Fruit fly (Drosophila melanogaster) whole organism, embryonic: ENCODE results near the gene CG8206.

Experiments
- Atf-2 ChIP-seq: fragments of 200-800 bp; sonication (Bioruptor generic); optimal IDR thresholded peaks from 2 replicates; lab custom pipeline; 2016; ENCODE audit warnings: missing biosample characterization, missing genetic modification characterization
- Bgb ChIP-seq: fragments of 200-800 bp; sonication (Bioruptor generic); IDR thresholded peaks from 2 replicates; pipeline ENCODE4 v1.3.6; 2022; ENCODE audit warnings: missing biosample characterization, missing genetic modification characterization; ENCODE audit not compliant: partially characterized antibody
- CG10979 ChIP-seq: fragments of 200-800 bp; sonication (Bioruptor generic); optimal IDR thresholded peaks from 2 replicates; lab custom pipeline; 2018; ENCODE audit warnings: missing biosample characterization, mild to moderate bottlenecking, missing genetic modification characterization, moderate library complexity
- CG12219 ChIP-seq: fragments of 200-800 bp; sonication (Bioruptor generic); optimal IDR thresholded peaks from 3 replicates; lab custom pipeline; 2018; ENCODE audit warnings: missing biosample characterization, mild to moderate bottlenecking, missing genetic modification characterization
- CG12942 ChIP-seq: fragments of 200-800 bp; sonication (Bioruptor generic); optimal IDR thresholded peaks from 3 replicates; lab custom pipeline; 2016; ENCODE audit warnings: missing biosample characterization, missing genetic modification characterization
- CG13123 ChIP-seq: fragments of 200-800 bp; sonication (Bioruptor generic); optimal IDR thresholded peaks from 2 replicates; lab custom pipeline; 2016; ENCODE audit warnings: missing biosample characterization, missing genetic modification characterization
- CG1603 ChIP-seq: fragments of 200-800 bp; sonication (Bioruptor generic); optimal IDR thresholded peaks from 2 replicates; lab custom pipeline; 2019; ENCODE audit warnings: missing biosample characterization, mild to moderate bottlenecking, missing genetic modification characterization, moderate library complexity
- CG1647 ChIP-seq: fragments of 200-800 bp; sonication (Bioruptor generic); optimal IDR thresholded peaks from 3 replicates; lab custom pipeline; 2016; ENCODE audit warnings: missing biosample characterization, missing genetic modification characterization
- CG2116 ChIP-seq: fragments of 200-800 bp; sonication (Bioruptor generic); optimal IDR thresholded peaks from 3 replicates; lab custom pipeline; 2018; ENCODE audit warnings: missing biosample characterization, mild to moderate bottlenecking, missing genetic modification characterization
- CG30020 ChIP-seq: fragments of 200-800 bp; optimal IDR thresholded peaks from 2 replicates; lab custom pipeline; 2019; ENCODE audit warnings: missing biosample characterization, mild to moderate bottlenecking, missing genetic modification characterization, moderate library complexity
- CG34376 ChIP-seq: fragments of 200-800 bp; sonication (Bioruptor generic); optimal IDR thresholded peaks from 2 replicates; lab custom pipeline; 2018; ENCODE audit warnings: missing biosample characterization, mild to moderate bottlenecking, missing genetic modification characterization
- CG6175 ChIP-seq: fragments of 200-800 bp; sonication (Bioruptor generic); IDR thresholded peaks from 3 replicates; pipeline ENCODE4 v1.3.6; 2022; ENCODE audit warnings: missing biosample characterization, missing genetic modification characterization
- CG7745 ChIP-seq: fragments of 200-800 bp; sonication (Bioruptor generic); optimal IDR thresholded peaks from 2 replicates; lab custom pipeline; 2018; ENCODE audit warnings: missing biosample characterization, mild to moderate bottlenecking, missing genetic modification characterization, moderate library complexity
- CG9797 ChIP-seq: fragments of 200-800 bp; sonication (Bioruptor generic); optimal IDR thresholded peaks from 3 replicates; lab custom pipeline; 2018; ENCODE audit warnings: missing biosample characterization, mild to moderate bottlenecking, missing genetic modification characterization
- CkIIα-i1 ChIP-seq: fragments of 200-800 bp; sonication (Bioruptor generic); IDR thresholded peaks from 2 replicates; pipeline ENCODE4 v1.3.6; 2022; ENCODE audit warnings: missing biosample characterization, missing genetic modification characterization
- D19B ChIP-seq: fragments of 200-800 bp; sonication (Bioruptor generic); optimal IDR thresholded peaks from 2 replicates; lab custom pipeline; 2017; ENCODE audit warnings: missing biosample characterization, mild to moderate bottlenecking, missing genetic modification characterization
- Dek ChIP-seq: fragments of 200-800 bp; sonication (Bioruptor generic); optimal IDR thresholded peaks from 3 replicates; lab custom pipeline; 2019; ENCODE audit warnings: missing biosample characterization, mild to moderate bottlenecking, missing genetic modification characterization, moderate library complexity
- Drgx ChIP-seq: fragments of 200-800 bp; sonication (Bioruptor generic); IDR thresholded peaks from 2 replicates; pipeline ENCODE4 v1.3.6; 2022; ENCODE audit warnings: missing biosample characterization, missing genetic modification characterization
- Elba2 ChIP-seq: fragments of 200-800 bp; sonication (Bioruptor generic); optimal IDR thresholded peaks from 3 replicates; lab custom pipeline; 2016; ENCODE audit warnings: missing biosample characterization, missing genetic modification characterization
- H15 ChIP-seq: fragments of 200-800 bp; sonication (Bioruptor generic); IDR thresholded peaks from 3 replicates; pipeline ENCODE4 v1.3.6; 2022; ENCODE audit warnings: missing biosample characterization, missing genetic modification characterization
- HmgZ ChIP-seq: fragments of 200-800 bp; sonication (Bioruptor generic); optimal IDR thresholded peaks from 2 replicates; lab custom pipeline; 2018; ENCODE audit warnings: missing biosample characterization, mild to moderate bottlenecking, missing genetic modification characterization
- Myb ChIP-seq: fragments of 200-800 bp; sonication (Bioruptor generic); optimal IDR thresholded peaks from 2 replicates; lab custom pipeline; 2016; ENCODE audit warnings: missing biosample characterization, missing genetic modification characterization
- Poxn ChIP-seq: fragments of 200-800 bp; sonication (Bioruptor generic); IDR thresholded peaks from 2 replicates; pipeline ENCODE4 v1.3.6; 2022; ENCODE audit warnings: missing biosample characterization, missing genetic modification characterization
- Scr ChIP-seq: fragments of 200-800 bp; sonication (Bioruptor generic); IDR thresholded peaks from 2 replicates; pipeline ENCODE4 v1.3.6; 2022; ENCODE audit warnings: missing biosample characterization, missing genetic modification characterization; ENCODE audit not compliant: partially characterized antibody
- Taf1 ChIP-seq: fragments of 200-800 bp; sonication (Bioruptor generic); IDR thresholded peaks from 2 replicates; pipeline ENCODE4 v1.3.6; 2022; ENCODE audit warnings: missing biosample characterization, missing genetic modification characterization
- Xbp1 ChIP-seq: fragments of 200-800 bp; sonication (Bioruptor generic); optimal IDR thresholded peaks from 3 replicates; lab custom pipeline; 2016; ENCODE audit warnings: missing biosample characterization, mild to moderate bottlenecking, missing genetic modification characterization
- Xrp1 ChIP-seq: fragments of 200-800 bp; sonication (Bioruptor generic); IDR thresholded peaks from 2 replicates; pipeline ENCODE4 v1.3.6; 2022; ENCODE audit warnings: missing biosample characterization, missing genetic modification characterization
- ab ChIP-seq: fragments of 200-800 bp; sonication (Bioruptor generic); optimal IDR thresholded peaks from 2 replicates; lab custom pipeline; 2016; ENCODE audit warnings: missing biosample characterization, missing genetic modification characterization
- al ChIP-seq: fragments of 200-800 bp; sonication (Bioruptor generic); IDR thresholded peaks from 2 replicates; pipeline ENCODE4 v1.3.6; 2022; ENCODE audit warnings: missing biosample characterization, missing genetic modification characterization
- amos ChIP-seq: fragments of 200-800 bp; sonication (Bioruptor generic); IDR thresholded peaks from 2 replicates; pipeline ENCODE4 v1.3.6; 2022; ENCODE audit warnings: missing biosample characterization, missing genetic modification characterization; ENCODE audit not compliant: partially characterized antibody
- crp ChIP-seq, 2 experiments: fragments of 200-800 bp; sonication (Bioruptor generic); optimal IDR thresholded peaks; 2 replicates in 1 of 2; 3 replicates in 1 of 2; lab custom pipeline; 2017; ENCODE audit warnings: missing biosample characterization in 2 of 2, missing genetic modification characterization in 2 of 2, mild to moderate bottlenecking in 1 of 2, moderate library complexity in 1 of 2
- dan ChIP-seq: fragments of 200-800 bp; sonication (Bioruptor generic); IDR thresholded peaks from 2 replicates; pipeline ENCODE4 v1.3.6; 2022; ENCODE audit warnings: missing biosample characterization, missing genetic modification characterization
- dati ChIP-seq: fragments of 200-800 bp; sonication (Bioruptor generic); IDR thresholded peaks from 2 replicates; pipeline ENCODE4 v1.3.6; 2022; ENCODE audit warnings: missing biosample characterization, missing genetic modification characterization
- dm ChIP-seq: fragments of 200-800 bp; sonication (Bioruptor generic); optimal IDR thresholded peaks from 3 replicates; lab custom pipeline; 2016; ENCODE audit warnings: missing biosample characterization, missing genetic modification characterization
- dmrt11E ChIP-seq: fragments of 200-800 bp; sonication (Bioruptor generic); optimal IDR thresholded peaks from 3 replicates; lab custom pipeline; 2018; ENCODE audit warnings: missing biosample characterization, mild to moderate bottlenecking, missing genetic modification characterization, moderate library complexity
- emc ChIP-seq: fragments of 200-800 bp; sonication (Bioruptor generic); optimal IDR thresholded peaks from 2 replicates; lab custom pipeline; 2016; ENCODE audit warnings: missing biosample characterization, missing genetic modification characterization
- hb ChIP-seq: fragments of 200-800 bp; sonication (Bioruptor generic); IDR thresholded peaks from 3 replicates; pipeline ENCODE4 v1.3.6; 2022; ENCODE audit warnings: missing biosample characterization, missing genetic modification characterization; ENCODE audit not compliant: partially characterized antibody
- knrl ChIP-seq: fragments of 200-800 bp; sonication (Bioruptor generic); IDR thresholded peaks from 3 replicates; pipeline ENCODE4 v1.3.6; 2022; ENCODE audit warnings: missing biosample characterization, missing genetic modification characterization; ENCODE audit not compliant: partially characterized antibody
- seq ChIP-seq: fragments of 200-800 bp; sonication (Bioruptor generic); IDR thresholded peaks from 2 replicates; pipeline ENCODE4 v1.3.6; 2022; ENCODE audit warnings: missing biosample characterization, missing genetic modification characterization
- tll ChIP-seq, 2 experiments: fragments of 200-800 bp in 1 of 2; fragments of >200 bp in 1 of 2; sonication (Bioruptor generic) in 1 of 2; optimal IDR thresholded peaks; 2 replicates each; lab custom pipeline; 2017 to 2019; ENCODE audit warnings: missing biosample characterization in 2 of 2, missing genetic modification characterization in 2 of 2, mild to moderate bottlenecking in 1 of 2, moderate library complexity in 1 of 2
- vvl ChIP-seq: fragments of 200-800 bp; sonication (Bioruptor generic); IDR thresholded peaks from 2 replicates; pipeline ENCODE4 v1.3.6; 2022; ENCODE audit warnings: missing biosample characterization, missing genetic modification characterization
- zen ChIP-seq: fragments of 200-800 bp; sonication (Bioruptor generic); optimal IDR thresholded peaks from 3 replicates; lab custom pipeline; 2018; ENCODE audit warnings: missing biosample characterization, mild to moderate bottlenecking, missing genetic modification characterization, moderate library complexity
- zfh2 ChIP-seq: fragments of 200-800 bp; sonication (Bioruptor generic); optimal IDR thresholded peaks from 2 replicates; lab custom pipeline; 2016; ENCODE audit warnings: missing biosample characterization, missing genetic modification characterization

The CG8206 gene

dm6 chrX:15772663-15773062 is 33.6 kb downstream of the CG8206 start, which contains the start of gene CG43672:
TSS of gene CG43672 (plus strand) at chrX:15772963.
- TF ChIP-seq dmrt11E (tag; lab: Kevin White, UChicago), result no peak
- no peak for TF ChIP-seq Dek (tag; lab: Kevin White, UChicago)
- no peak for TF ChIP-seq CkIIα-i1 (GFP tag; lab: Robert Waterston, UW)
- no peak for TF ChIP-seq CG13123 (GFP tag; lab: Kevin White, UChicago)
- TF ChIP-seq CG34376, result no peak

- TF ChIP-seq al (GFP tag; lab: Robert Waterston, UW) (no peak), Atf-2 (GFP tag; lab: Kevin White, UChicago) (no peak), dan (GFP tag; lab: Robert Waterston, UW) (no peak), CG7745 (no peak), Xrp1 (GFP tag; lab: Robert Waterston, UW) (no peak), CG12942 (GFP tag; lab: Kevin White, UChicago) (no peak), seq (GFP tag; lab: Robert Waterston, UW) (no peak)
These were observed 39.8 kb downstream of the CG8206 start, which contains the start of gene CG43673 for dm6 chrX:15778846-15779245. TSS of gene CG43673 (plus strand) at chrX:15779146.

- TF ChIP-seq Taf1 (no peak), H15 (GFP tag; lab: Robert Waterston, UW) (no peak)
These were observed 44.6 kb downstream of the CG8206 start, which contains the start of gene Efhc1.1 for dm6 chrX:15783610-15784009. TSS of gene Efhc1.1 (minus strand) at chrX:15783710.

- TF ChIP-seq dati (GFP tag; lab: Robert Waterston, UW) (no peak), tll (GFP tag; optimal IDR thresholded peaks at IDR 0.05; lab: Kevin White, UChicago) (peak in 1 of 2 experiments; percentile 61), CG10979 (tag; lab: Kevin White, UChicago) (no peak), CG1647 (GFP tag; lab: Kevin White, UChicago) (no peak), zen (tag; lab: Kevin White, UChicago) (no peak), CG12219 (no peak), CG9797 (peak; percentile 60), ab (GFP tag; lab: Kevin White, UChicago) (no peak), Elba2 (GFP tag; lab: Kevin White, UChicago) (no peak), dm (GFP tag; lab: Kevin White, UChicago) (no peak), CG1603 (tag; lab: Kevin White, UChicago) (peak; percentile 99), hb (GFP tag; lab: Robert Waterston, UW) (no peak), D19B (GFP tag; lab: Kevin White, UChicago) (no peak), crp (GFP tag; optimal IDR thresholded peaks at IDR 0.05; lab: Kevin White, UChicago) (peak in 1 of 2 experiments; percentile 78), HmgZ (tag; lab: Kevin White, UChicago) (peak; percentile 13), Myb (GFP tag; lab: Kevin White, UChicago) (peak; percentile 94), zfh2 (GFP tag; lab: Kevin White, UChicago) (peak; percentile 1), amos (peak; percentile 14; the same call in 1 of the 2 replicates), CG2116 (GFP tag; lab: Kevin White, UChicago) (peak; percentile 98), Xbp1 (no peak), emc (no peak), knrl (0 out of 3 replicates have a peak, but pooled peaks have one; percentile 36), Poxn (no peak), CG6175 (no peak), Scr (GFP tag; lab: Robert Waterston, UW) (peak; percentile 14; the same call in 1 of the 2 replicates), CG30020 (peak; percentile 84), Drgx (GFP tag; lab: Robert Waterston, UW) (no peak), vvl (GFP tag; lab: Robert Waterston, UW) (peak; percentile 25; the same call in 1 of the 2 replicates), Bgb (peak; percentile 29; the same call in 1 of the 2 replicates)
These were observed 46.6 kb downstream of the CG8206 start, which contains the start of the genes Paf-AHalpha and mRpS30 for dm6 chrX:15785429-15786239. TSS of gene Paf-AHalpha (minus strand) at chrX:15785583. TSS of gene mRpS30 (plus strand) at chrX:15786047.
